Worm (Caenorhabditis elegans) whole organism, young adult: ENCODE data around the gene cdk-1.

ENCODE experiments used
- B0019.2 ChIP-seq: fragments of 200-800 bp; sonication (Bioruptor generic); conservative IDR thresholded peaks from 2 replicates; pipeline ENCODE4 v1.3.6; 2022; ENCODE audit warnings: missing genetic modification reagents, missing genetic modification characterization, missing compliant biosample characterization
- B0261.1 ChIP-seq: sonication (generic microtip); optimal IDR thresholded peaks from 2 replicates; lab custom pipeline; 2016; ENCODE audit warnings: mild to moderate bottlenecking, missing genetic modification characterization, moderate library complexity, missing compliant biosample characterization
- B0336.3 ChIP-seq: fragments of 200-800 bp; sonication (Bioruptor generic); IDR thresholded peaks from 2 replicates; pipeline ENCODE4 v1.3.6; 2022; ENCODE audit warnings: missing genetic modification characterization, missing compliant biosample characterization
- C06A6.2 ChIP-seq: fragments of 200-800 bp; sonication (Bioruptor generic); conservative IDR thresholded peaks from 2 replicates; pipeline ENCODE4 v1.3.6; 2022; ENCODE audit warnings: missing genetic modification characterization, missing compliant biosample characterization
- F22D6.2 ChIP-seq: sonication (generic microtip); optimal IDR thresholded peaks from 2 replicates; lab custom pipeline; 2016; ENCODE audit warnings: mild to moderate bottlenecking, missing genetic modification characterization, missing compliant biosample characterization
- F33H1.4 ChIP-seq: fragments of 200-800 bp; sonication (Bioruptor generic); IDR thresholded peaks from 2 replicates; pipeline ENCODE4 v1.3.6; 2022; ENCODE audit warnings: missing genetic modification reagents, missing genetic modification characterization, missing compliant biosample characterization
- F37B4.10 ChIP-seq: fragments of 200-800 bp; sonication (Bioruptor generic); IDR thresholded peaks from 2 replicates; pipeline ENCODE4 v1.3.6; 2022; ENCODE audit warnings: missing genetic modification characterization, missing compliant biosample characterization
- F49E8.2 ChIP-seq: sonication (generic microtip); optimal IDR thresholded peaks from 3 replicates; lab custom pipeline; 2017; ENCODE audit warnings: missing genetic modification characterization, mild to moderate bottlenecking, missing compliant biosample characterization, antibody characterized with exemption, moderate library complexity; ENCODE audit not compliant: insufficient read depth
- F57A8.1 ChIP-seq: fragments of 200-800 bp; sonication (Bioruptor generic); optimal IDR thresholded peaks from 2 replicates; lab custom pipeline; 2018; ENCODE audit warnings: mild to moderate bottlenecking, missing genetic modification characterization, moderate library complexity, missing compliant biosample characterization
- T26A5.8 ChIP-seq: sonication (generic microtip); optimal IDR thresholded peaks from 2 replicates; lab custom pipeline; 2016; ENCODE audit warnings: missing genetic modification characterization, missing compliant biosample characterization
- Y67H2A.10 ChIP-seq: fragments of 200-800 bp; sonication (Bioruptor generic); conservative IDR thresholded peaks from 2 replicates; pipeline ENCODE4 v1.3.6; 2022; ENCODE audit warnings: missing genetic modification reagents, missing genetic modification characterization, missing compliant biosample characterization
- aptf-2 ChIP-seq: fragments of 200-800 bp; sonication (Bioruptor generic); conservative IDR thresholded peaks from 2 replicates; pipeline ENCODE4 v1.3.6; 2022; ENCODE audit warnings: missing genetic modification reagents, missing genetic modification characterization, missing compliant biosample characterization
- athp-1 ChIP-seq: sonication (generic microtip); optimal IDR thresholded peaks from 2 replicates; lab custom pipeline; 2017; ENCODE audit warnings: mild to moderate bottlenecking, missing genetic modification characterization, missing compliant biosample characterization
- attf-3 ChIP-seq: fragments of 200-800 bp; sonication (Bioruptor generic); conservative IDR thresholded peaks from 2 replicates; pipeline ENCODE4 v1.3.6; 2022; ENCODE audit warnings: missing genetic modification reagents, missing genetic modification characterization, missing compliant biosample characterization
- attf-6 ChIP-seq: fragments of 200-800 bp; sonication (Bioruptor generic); IDR thresholded peaks from 2 replicates; pipeline ENCODE4 v1.3.6; 2022; ENCODE audit warnings: missing genetic modification reagents, missing genetic modification characterization, missing compliant biosample characterization
- bed-1 ChIP-seq: fragments of 200-800 bp; sonication (Bioruptor generic); IDR thresholded peaks from 2 replicates; pipeline ENCODE4 v1.3.6; 2022; ENCODE audit warnings: missing genetic modification reagents, missing genetic modification characterization, missing compliant biosample characterization
- ceh-27 ChIP-seq: fragments of 200-800 bp; sonication (Bioruptor generic); optimal IDR thresholded peaks from 2 replicates; lab custom pipeline; 2018; ENCODE audit warnings: mild to moderate bottlenecking, missing genetic modification characterization, moderate library complexity, missing compliant biosample characterization
- ceh-79 ChIP-seq: sonication (generic microtip); optimal IDR thresholded peaks from 2 replicates; lab custom pipeline; 2017; ENCODE audit warnings: mild to moderate bottlenecking, missing genetic modification characterization, missing compliant biosample characterization
- chd-7 ChIP-seq: sonication (generic microtip); optimal IDR thresholded peaks from 2 replicates; lab custom pipeline; 2016; ENCODE audit warnings: mild to moderate bottlenecking, missing genetic modification characterization, moderate library complexity, missing compliant biosample characterization
- die-1 ChIP-seq: sonication (generic microtip); optimal IDR thresholded peaks from 2 replicates; lab custom pipeline; 2016; ENCODE audit warnings: missing genotype, mild to moderate bottlenecking, missing genetic modification characterization, missing compliant biosample characterization
- dox-1 ChIP-seq: fragments of 200-800 bp; sonication (Bioruptor generic); IDR thresholded peaks from 2 replicates; pipeline ENCODE4 v1.3.6; 2022; ENCODE audit warnings: missing genetic modification reagents, missing genetic modification characterization, missing compliant biosample characterization
- efl-1 ChIP-seq: fragments of 150-350 bp; optimal IDR thresholded peaks from 2 replicates; lab custom pipeline; 2014; ENCODE audit warnings: missing biosample characterization, missing genetic modification reagents, missing genetic modification characterization
- egl-44 ChIP-seq: fragments of 200-800 bp; sonication (Bioruptor generic); IDR thresholded peaks from 2 replicates; pipeline ENCODE4 v1.3.6; 2022; ENCODE audit warnings: missing genetic modification reagents, missing genetic modification characterization, missing compliant biosample characterization
- hlh-26 ChIP-seq: fragments of 200-800 bp; sonication (Bioruptor generic); conservative IDR thresholded peaks from 2 replicates; pipeline ENCODE4 v1.3.6; 2022; ENCODE audit warnings: missing genetic modification reagents, missing genetic modification characterization, missing compliant biosample characterization
- hmg-20 ChIP-seq: fragments of 200-800 bp; sonication (Bioruptor generic); IDR thresholded peaks from 2 replicates; pipeline ENCODE4 v1.3.6; 2022; ENCODE audit warnings: missing genetic modification reagents, missing genetic modification characterization, missing compliant biosample characterization
- hrde-1 ChIP-seq: sonication (generic microtip); optimal IDR thresholded peaks from 2 replicates; lab custom pipeline; 2016; ENCODE audit warnings: missing genetic modification characterization, mild to moderate bottlenecking, missing compliant biosample characterization, moderate library complexity, missing genotype, missing genetic modification reagents, borderline replicate concordance
- hsf-1 ChIP-seq: fragments of 200-800 bp; sonication (Bioruptor generic); IDR thresholded peaks from 2 replicates; pipeline ENCODE4 v1.3.6; 2022; ENCODE audit warnings: missing genetic modification reagents, missing genetic modification characterization, missing compliant biosample characterization
- let-526 ChIP-seq: fragments of 200-800 bp; sonication (Bioruptor generic); IDR thresholded peaks from 2 replicates; pipeline ENCODE4 v1.3.6; 2022; ENCODE audit warnings: missing genetic modification reagents, missing genetic modification characterization, missing compliant biosample characterization
- lsy-27 ChIP-seq: sonication (generic microtip); optimal IDR thresholded peaks from 2 replicates; lab custom pipeline; 2017; ENCODE audit warnings: missing genetic modification characterization, mild to moderate bottlenecking, missing compliant biosample characterization, antibody characterized with exemption, missing genotype, borderline replicate concordance; ENCODE audit not compliant: insufficient read depth
- madf-3 ChIP-seq: fragments of 200-800 bp; sonication (Bioruptor generic); IDR thresholded peaks from 2 replicates; pipeline ENCODE4 v1.3.6; 2022; ENCODE audit warnings: missing genetic modification reagents, missing genetic modification characterization, missing compliant biosample characterization
- mxl-1 ChIP-seq: sonication (generic microtip); optimal IDR thresholded peaks from 2 replicates; lab custom pipeline; 2016; ENCODE audit warnings: missing genetic modification characterization, missing compliant biosample characterization
- nfya-1 ChIP-seq: sonication (generic microtip); optimal IDR thresholded peaks from 2 replicates; lab custom pipeline; 2017; ENCODE audit warnings: antibody characterized with exemption, missing compliant biosample characterization, missing genetic modification characterization, borderline replicate concordance; ENCODE audit not compliant: insufficient read depth
- nfya-2 ChIP-seq: fragments of 200-800 bp; sonication (Bioruptor generic); IDR thresholded peaks from 2 replicates; pipeline ENCODE4 v1.3.6; 2022; ENCODE audit warnings: missing genetic modification reagents, missing genetic modification characterization, missing compliant biosample characterization
- nhr-179 ChIP-seq: sonication (generic microtip); optimal IDR thresholded peaks from 2 replicates; lab custom pipeline; 2016; ENCODE audit warnings: mild to moderate bottlenecking, missing genetic modification characterization, missing compliant biosample characterization
- nhr-80 ChIP-seq: sonication (generic microtip); optimal IDR thresholded peaks from 2 replicates; lab custom pipeline; 2016; ENCODE audit warnings: missing genetic modification characterization, missing compliant biosample characterization
- rcor-1 ChIP-seq: fragments of 200-800 bp; sonication (Bioruptor generic); IDR thresholded peaks from 2 replicates; pipeline ENCODE4 v1.3.6; 2022; ENCODE audit warnings: missing genetic modification reagents, missing genetic modification characterization, missing compliant biosample characterization
- sea-2 ChIP-seq: fragments of 200-800 bp; sonication (Bioruptor generic); IDR thresholded peaks from 2 replicates; pipeline ENCODE4 v1.3.6; 2022; ENCODE audit warnings: missing genetic modification characterization, missing compliant biosample characterization
- tbx-9 ChIP-seq: sonication (generic microtip); optimal IDR thresholded peaks from 2 replicates; lab custom pipeline; 2016; ENCODE audit warnings: borderline replicate concordance, missing genetic modification characterization, inconsistent platforms, missing compliant biosample characterization
- unc-130 ChIP-seq: sonication (generic microtip); optimal IDR thresholded peaks from 2 replicates; lab custom pipeline; 2016; ENCODE audit warnings: missing genetic modification reagents, missing genetic modification characterization, missing compliant biosample characterization
- unc-62 ChIP-seq: fragments of 150-350 bp; optimal IDR thresholded peaks from 2 replicates; lab custom pipeline; 2014; ENCODE audit warnings: missing biosample characterization, missing genetic modification reagents, missing genetic modification characterization
- xnd-1 ChIP-seq: sonication (generic microtip); optimal IDR thresholded peaks from 2 replicates; lab custom pipeline; 2016; ENCODE audit warnings: missing genotype, missing genetic modification reagents, missing genetic modification characterization, missing compliant biosample characterization
- zfh-2 ChIP-seq: fragments of 200-800 bp; sonication (Bioruptor generic); conservative IDR thresholded peaks from 2 replicates; pipeline ENCODE4 v1.3.6; 2022; ENCODE audit warnings: missing genetic modification reagents, missing genetic modification characterization, missing compliant biosample characterization
- ztf-18 ChIP-seq: sonication (generic microtip); optimal IDR thresholded peaks from 2 replicates; lab custom pipeline; 2016; ENCODE audit warnings: missing genotype, mild to moderate bottlenecking, missing genetic modification characterization, missing compliant biosample characterization
- ztf-26 ChIP-seq: sonication (generic microtip); optimal IDR thresholded peaks from 2 replicates; lab custom pipeline; 2017; ENCODE audit warnings: missing genetic modification characterization, missing compliant biosample characterization

cdk-1 gene

DNA sequence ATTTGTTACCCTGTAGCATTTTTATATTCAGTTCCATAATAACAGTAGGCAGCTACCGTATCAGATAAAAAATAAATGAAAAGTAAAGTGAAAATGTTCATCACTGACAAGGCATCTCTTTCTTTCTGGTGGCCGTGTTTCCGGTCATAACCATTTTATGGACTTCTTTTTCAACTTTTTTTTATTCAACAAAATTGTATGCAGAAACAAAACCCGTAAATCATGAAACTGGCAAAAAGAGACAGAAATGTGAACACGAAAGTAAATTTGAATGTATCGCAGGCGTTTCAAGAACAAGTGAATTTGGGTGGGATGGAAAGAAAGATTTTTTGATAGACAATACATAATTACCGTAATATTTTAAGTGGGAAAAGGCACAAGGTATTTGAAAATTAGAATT lies 22.2 kb upstream of the cdk-1 start, which contains the start of gene clec-162:
clec-162 (minus strand) TSS at position 101 of the 400 bp plus-strand sequence.
- TF ChIP-seq F33H1.4: no peak
- no peak for TF ChIP-seq let-526 (GFP tag; lab: Robert Waterston, UW)
- TF ChIP-seq attf-3: no peak
- no peak for TF ChIP-seq sea-2 (GFP tag; lab: Robert Waterston, UW)
- no peak for TF ChIP-seq F37B4.10 (GFP tag; lab: Robert Waterston, UW)
- no peak for TF ChIP-seq mxl-1 (tag; lab: Kevin White, UChicago)
- no peak for TF ChIP-seq madf-3 (GFP tag; lab: Robert Waterston, UW)
- no peak for TF ChIP-seq B0336.3 (GFP tag; lab: Robert Waterston, UW)
- TF ChIP-seq ceh-27 (GFP tag; lab: Kevin White, UChicago): no peak
- no peak for TF ChIP-seq hlh-26
- no peak for TF ChIP-seq B0261.1 (tag; lab: Kevin White, UChicago)
- no peak for TF ChIP-seq nhr-80 (tag; lab: Kevin White, UChicago)
- TF ChIP-seq die-1 (tag; lab: Kevin White, UChicago): no peak
- TF ChIP-seq C06A6.2 (GFP tag; lab: Robert Waterston, UW): no peak
- no peak for TF ChIP-seq T26A5.8
- TF ChIP-seq F22D6.2 (tag; lab: Kevin White, UChicago): no peak
- TF ChIP-seq hsf-1 (GFP tag; lab: Robert Waterston, UW): no peak
- no peak for TF ChIP-seq ztf-26
- no peak for TF ChIP-seq attf-6

DNA sequence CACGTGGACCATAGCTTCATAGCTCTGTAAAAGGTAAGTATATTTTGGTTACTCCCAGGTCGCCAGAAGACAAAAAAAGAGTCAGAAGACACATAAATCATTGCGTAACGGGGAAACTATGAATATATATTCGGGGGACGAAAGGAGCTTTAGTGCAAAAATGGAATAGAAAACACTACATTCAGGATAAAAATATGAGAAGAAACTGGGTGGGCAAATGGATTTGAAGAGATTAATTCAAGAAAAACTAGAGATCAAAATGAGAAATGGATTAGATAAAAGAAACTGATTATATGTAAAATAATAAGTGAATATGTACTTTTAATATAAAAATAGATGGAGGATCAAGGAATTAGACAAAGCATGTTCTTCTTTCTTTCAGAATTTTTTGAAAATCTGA lies 19.8 kb upstream of the cdk-1 start, which contains the start of gene C07A9.12:
C07A9.12 (minus strand) TSS at position 101 of the 400 bp plus-strand sequence.
- TF ChIP-seq aptf-2 (GFP tag; lab: Robert Waterston, UW) (no peak), B0019.2 (GFP tag; lab: Robert Waterston, UW) (no peak), F57A8.1 (GFP tag; lab: Kevin White, UChicago) (no peak), Y67H2A.10 (GFP tag; lab: Robert Waterston, UW) (no peak), zfh-2 (no peak), unc-130 (GFP tag; lab: Kevin White, UChicago) (no peak), ztf-18 (no peak), egl-44 (no peak), nhr-179 (tag; lab: Kevin White, UChicago) (no peak), tbx-9 (tag; lab: Kevin White, UChicago) (no peak), lsy-27 (tag; lab: Kevin White, UChicago) (no peak), xnd-1 (tag; lab: Kevin White, UChicago) (no peak), hrde-1 (no peak), rcor-1 (GFP tag; lab: Robert Waterston, UW) (no peak)

DNA sequence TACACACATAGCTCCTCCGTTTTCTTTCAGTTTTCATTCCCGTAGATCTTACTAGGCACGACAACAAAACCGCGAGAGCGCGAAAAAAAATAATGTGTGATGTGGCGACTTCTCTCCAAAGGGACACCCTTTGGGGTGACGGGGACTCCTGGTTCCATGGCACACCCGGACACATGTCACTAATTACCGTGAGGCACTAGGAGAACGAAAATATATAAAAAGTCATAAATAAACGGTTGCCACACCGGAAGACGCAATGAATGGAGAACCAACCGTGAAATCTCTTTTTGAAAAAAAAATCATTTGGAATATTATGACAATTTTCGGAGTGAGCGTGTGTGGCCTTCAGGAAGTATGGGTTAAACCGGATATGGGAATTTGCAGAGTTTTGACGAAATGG lies 16.9 kb upstream of the cdk-1 start:
- TF ChIP-seq nfya-1 (no peak), efl-1 (GFP tag; lab: Kevin White, UChicago) (no peak), athp-1 (tag; lab: Kevin White, UChicago) (no peak), ceh-79 (tag; lab: Kevin White, UChicago) (no peak), dox-1 (GFP tag; lab: Robert Waterston, UW) (no peak), hmg-20 (no peak), bed-1 (GFP tag; lab: Robert Waterston, UW) (no peak), chd-7 (tag; lab: Kevin White, UChicago) (no peak), mxl-1 (tag; lab: Kevin White, UChicago) (no peak), F49E8.2 (tag; lab: Kevin White, UChicago) (no peak), nfya-2 (GFP tag; lab: Robert Waterston, UW) (no peak), unc-62 (GFP tag; lab: Kevin White, UChicago) (no peak)
